Worm (Caenorhabditis elegans): ENCODE results near the gene tbce-1.

The tbce-1 gene

ce11 chrIV:8251346-8251745 is 43.1 kb upstream of the tbce-1 start (continued):
- TF ChIP-seq ZK337.2 (GFP tag; IDR thresholded peaks at IDR 0.05) (no peak), nhr-77 (tag; optimal IDR thresholded peaks at IDR 0.05) (peak; percentile 6), daf-16 (GFP tag; optimal IDR thresholded peaks at IDR 0.05) (no peak), daf-16 (tag; optimal IDR thresholded peaks at IDR 0.05) (no peak), nhr-102 (tag; optimal IDR thresholded peaks at IDR 0.05) (no peak), F44E2.7 (GFP tag; IDR thresholded peaks at IDR 0.05) (no peak), arid-1 (GFP tag; conservative IDR thresholded peaks at IDR 0.05) (no peak), zfp-2 (tag; optimal IDR thresholded peaks at IDR 0.05) (no peak), mxl-3 (GFP tag; optimal IDR thresholded peaks at IDR 0.05) (no peak), T20F7.1 (GFP tag; optimal IDR thresholded peaks at IDR 0.05) (no peak), zip-2 (tag; optimal IDR thresholded peaks at IDR 0.05) (no peak), Y105C5A.15 (GFP tag; IDR thresholded peaks at IDR 0.05) (no peak), mep-1 (tag; optimal IDR thresholded peaks at IDR 0.05) (peak; percentile 26)

ce11 chrIV:8252856-8253255 is 41.6 kb upstream of the tbce-1 start:
- no peak; the same call in 1 of the 2 replicates for TF ChIP-seq egl-43 (GFP tag; IDR thresholded peaks at IDR 0.05)
- peak; percentile 81; the same call in 1 of the 2 replicates for TF ChIP-seq ceh-20 (GFP tag; IDR thresholded peaks at IDR 0.05)
- peak; percentile 6 for TF ChIP-seq nhr-77 (tag; optimal IDR thresholded peaks at IDR 0.05)
- TF ChIP-seq T26A8.4 (GFP tag; IDR thresholded peaks at IDR 0.05), result peak; percentile 80
- TF ChIP-seq F26F4.8 (GFP tag; conservative IDR thresholded peaks at IDR 0.05), result peak; percentile 98
- TF ChIP-seq D1046.2 (GFP tag; IDR thresholded peaks at IDR 0.05), result peak; percentile 83; the same call in 1 of the 2 replicates
- TF ChIP-seq daf-12 (tag; optimal IDR thresholded peaks at IDR 0.05), result no peak
- no peak for TF ChIP-seq ztf-7 (tag; optimal IDR thresholded peaks at IDR 0.05)
- TF ChIP-seq Y5F2A.4 (GFP tag; optimal IDR thresholded peaks at IDR 0.05), result peak; percentile 82
- peak; percentile 58 for TF ChIP-seq spr-3 (GFP tag; optimal IDR thresholded peaks at IDR 0.05)
- TF ChIP-seq hmg-1.1 (GFP tag; IDR thresholded peaks at IDR 0.05), result peak; percentile 86
- TF ChIP-seq unc-130 (GFP tag; optimal IDR thresholded peaks at IDR 0.05), result peak; percentile 80
- TF ChIP-seq mxl-2 (GFP tag; conservative IDR thresholded peaks at IDR 0.05), result peak; percentile 72
- TF ChIP-seq madf-5 (GFP tag; IDR thresholded peaks at IDR 0.05), result peak; percentile 77 to 81; a peak in 2 of 4 replicates
- peak; percentile 55 for TF ChIP-seq nhr-111 (GFP tag; optimal IDR thresholded peaks at IDR 0.05)
- TF ChIP-seq hif-1 (tag; optimal IDR thresholded peaks at IDR 0.05), result peak in 1 of 2 experiments; percentile 54
- TF ChIP-seq php-3 (GFP tag; IDR thresholded peaks at IDR 0.05), result peak; percentile 84
- peak; percentile 46 for TF ChIP-seq pqm-1 (tag; optimal IDR thresholded peaks at IDR 0.05)
- peak; percentile 33 for TF ChIP-seq F37D6.2 (tag; optimal IDR thresholded peaks at IDR 0.05)
- peak; percentile 83 for TF ChIP-seq tra-1 (GFP tag; IDR thresholded peaks at IDR 0.05)
- no peak for TF ChIP-seq dpl-1 (GFP tag; optimal IDR thresholded peaks at IDR 0.05)
- TF ChIP-seq mxl-3 (GFP tag; optimal IDR thresholded peaks at IDR 0.05), result peak; percentile 64
- peak; percentile 83 for TF ChIP-seq lin-38 (GFP tag; IDR thresholded peaks at IDR 0.05)
- TF ChIP-seq R02D3.7 (tag; optimal IDR thresholded peaks at IDR 0.05), result no peak
- no peak for TF ChIP-seq egl-27 (tag; optimal IDR thresholded peaks at IDR 0.05)
- TF ChIP-seq zip-11 (GFP tag; IDR thresholded peaks at IDR 0.05), result peak; percentile 79
- peak; percentile 73 for TF ChIP-seq dve-1 (tag; optimal IDR thresholded peaks at IDR 0.05; ENCODE audit: insufficient read depth)
- TF ChIP-seq ceh-32 (tag; optimal IDR thresholded peaks at IDR 0.05; ENCODE audit: poor library complexity), result no peak
- peak; percentile 80 for TF ChIP-seq Y48G9A.11 (GFP tag; IDR thresholded peaks at IDR 0.05)
- peak; percentile 79; the same call in 1 of the 2 replicates for TF ChIP-seq nhr-42 (GFP tag; IDR thresholded peaks at IDR 0.05)
- TF ChIP-seq saeg-2 (GFP tag; IDR thresholded peaks at IDR 0.05), result 0 out of 2 replicates have a peak, but pooled peaks have one; percentile 54
- no peak for TF ChIP-seq ama-1 (optimal IDR thresholded peaks at IDR 0.05)
- no peak for TF ChIP-seq mes-2 (tag; optimal IDR thresholded peaks at IDR 0.05; ENCODE audit: poor library complexity, severe bottlenecking)
- no peak for TF ChIP-seq Y75B8A.6 (GFP tag; IDR thresholded peaks at IDR 0.05)
- TF ChIP-seq ctbp-1 (GFP tag; IDR thresholded peaks at IDR 0.05), result no peak; the same call in 1 of the 2 replicates
- TF ChIP-seq nhr-237 (tag; optimal IDR thresholded peaks at IDR 0.05), result no peak
- TF ChIP-seq dmd-9 (GFP tag; IDR thresholded peaks at IDR 0.05), result 0 out of 2 replicates have a peak, but pooled peaks have one; percentile 49
- peak in 1 of 2 experiments; percentile 67 for TF ChIP-seq lsy-2 (tag; optimal IDR thresholded peaks at IDR 0.05)
- TF ChIP-seq madf-9 (GFP tag; conservative IDR thresholded peaks at IDR 0.05), result peak; percentile 60; the same call in 1 of the 2 replicates

All from whole organism, L4 larva.